Fruit fly (Drosophila melanogaster) whole organism, embryonic: ENCODE results near the gene Ssl2.

Experiments used
- Atf-2 ChIP-seq: fragments of 200-800 bp; sonication (Bioruptor generic); optimal IDR thresholded peaks from 2 replicates; lab custom pipeline; 2016; ENCODE audit warnings: missing biosample characterization, missing genetic modification characterization
- B-H2 ChIP-seq: fragments of 200-800 bp; sonication (Bioruptor generic); optimal IDR thresholded peaks from 2 replicates; lab custom pipeline; 2018; ENCODE audit warnings: missing biosample characterization, mild to moderate bottlenecking, missing genetic modification characterization
- Bgb ChIP-seq: fragments of 200-800 bp; sonication (Bioruptor generic); IDR thresholded peaks from 2 replicates; pipeline ENCODE4 v1.3.6; 2022; ENCODE audit warnings: missing biosample characterization, missing genetic modification characterization; ENCODE audit not compliant: partially characterized antibody
- CG11504 ChIP-seq: fragments of 200-800 bp; sonication (Bioruptor generic); optimal IDR thresholded peaks from 3 replicates; lab custom pipeline; 2019; ENCODE audit warnings: missing biosample characterization, mild to moderate bottlenecking, missing genetic modification characterization, moderate library complexity
- CG12236 ChIP-seq: fragments of 200-800 bp; sonication (Bioruptor generic); optimal IDR thresholded peaks from 2 replicates; lab custom pipeline; 2016; ENCODE audit warnings: missing biosample characterization, missing genetic modification characterization
- CG12744 ChIP-seq: fragments of 200-800 bp; sonication (Bioruptor generic); optimal IDR thresholded peaks from 2 replicates; lab custom pipeline; 2016; ENCODE audit warnings: missing biosample characterization, missing genetic modification characterization
- CG13123 ChIP-seq: fragments of 200-800 bp; sonication (Bioruptor generic); optimal IDR thresholded peaks from 2 replicates; lab custom pipeline; 2016; ENCODE audit warnings: missing biosample characterization, missing genetic modification characterization
- CG2120 ChIP-seq: fragments of 200-800 bp; sonication (Bioruptor generic); optimal IDR thresholded peaks from 3 replicates; lab custom pipeline; 2016; ENCODE audit warnings: missing biosample characterization, missing genetic modification characterization
- CG2202 ChIP-seq: fragments of 200-800 bp; sonication (Bioruptor generic); optimal IDR thresholded peaks from 2 replicates; lab custom pipeline; 2018; ENCODE audit warnings: missing biosample characterization, mild to moderate bottlenecking, missing genetic modification characterization
- CG32532 ChIP-seq: fragments of 200-800 bp; sonication (Bioruptor generic); IDR thresholded peaks from 2 replicates; pipeline ENCODE4 v1.3.6; 2022; ENCODE audit warnings: missing biosample characterization, missing genetic modification characterization
- CG3281 ChIP-seq: fragments of 200-800 bp; sonication (Bioruptor generic); optimal IDR thresholded peaks from 3 replicates; lab custom pipeline; 2017; ENCODE audit warnings: missing biosample characterization, mild to moderate bottlenecking, missing genetic modification characterization
- CG3726 ChIP-seq: fragments of 200-800 bp; sonication (Bioruptor generic); IDR thresholded peaks from 3 replicates; pipeline ENCODE4, ENCODE4 v1.3.6; 2022; ENCODE audit warnings: missing biosample characterization, missing genetic modification characterization
- CG3838 ChIP-seq: fragments of 200-800 bp; sonication (Bioruptor generic); optimal IDR thresholded peaks from 3 replicates; lab custom pipeline; 2016; ENCODE audit warnings: missing biosample characterization, missing genetic modification characterization
- CG4328 ChIP-seq: fragments of 200-800 bp; sonication (Bioruptor generic); optimal IDR thresholded peaks from 3 replicates; lab custom pipeline; 2017; ENCODE audit warnings: missing biosample characterization, missing genetic modification reagents, missing genetic modification characterization
- CG4424 ChIP-seq: fragments of 200-800 bp; sonication (Bioruptor generic); optimal IDR thresholded peaks from 3 replicates; lab custom pipeline; 2016; ENCODE audit warnings: missing biosample characterization, missing genetic modification characterization
- CG4820 ChIP-seq: fragments of 200-800 bp; sonication (Bioruptor generic); optimal IDR thresholded peaks from 3 replicates; lab custom pipeline; 2016; ENCODE audit warnings: missing biosample characterization, missing genetic modification characterization
- CG4854 ChIP-seq: fragments of 200-800 bp; sonication (Bioruptor generic); optimal IDR thresholded peaks from 2 replicates; lab custom pipeline; 2016; ENCODE audit warnings: missing biosample characterization, missing genetic modification characterization, inconsistent platforms
- CG6813 ChIP-seq: fragments of 200-800 bp; sonication (Bioruptor generic); optimal IDR thresholded peaks from 2 replicates; lab custom pipeline; 2017; ENCODE audit warnings: missing biosample characterization, missing genetic modification characterization, mild to moderate bottlenecking, moderate library complexity, missing genetic modification reagents
- CG7786 ChIP-seq: fragments of 200-800 bp; sonication (Bioruptor generic); optimal IDR thresholded peaks from 2 replicates; lab custom pipeline; 2016; ENCODE audit warnings: missing biosample characterization, missing genetic modification characterization
- CG8478 ChIP-seq: fragments of >200 bp; optimal IDR thresholded peaks from 2 replicates; lab custom pipeline; 2018
- CkIIα-i1 ChIP-seq: fragments of 200-800 bp; sonication (Bioruptor generic); IDR thresholded peaks from 2 replicates; pipeline ENCODE4 v1.3.6; 2022; ENCODE audit warnings: missing biosample characterization, missing genetic modification characterization
- Dll ChIP-seq: fragments of 200-800 bp; sonication (Bioruptor generic); IDR thresholded peaks from 4 replicates; pipeline ENCODE4 v1.3.6; 2022; ENCODE audit warnings: missing biosample characterization, missing genetic modification characterization; ENCODE audit not compliant: partially characterized antibody
- E2f1 ChIP-seq: fragments of 200-800 bp; sonication (Bioruptor generic); IDR thresholded peaks from 2 replicates; pipeline ENCODE4 v1.3.6; 2022; ENCODE audit warnings: missing biosample characterization, missing genetic modification characterization
- Gsc ChIP-seq: fragments of 200-800 bp; sonication (Bioruptor generic); IDR thresholded peaks from 2 replicates; pipeline ENCODE4 v1.3.6; 2022; ENCODE audit warnings: missing biosample characterization, missing genetic modification characterization
- Hr39 ChIP-seq: fragments of >200 bp; optimal IDR thresholded peaks from 2 replicates; lab custom pipeline; 2017
- Nf-YB ChIP-seq: fragments of 200-800 bp; sonication (Bioruptor generic); optimal IDR thresholded peaks from 3 replicates; lab custom pipeline; 2019; ENCODE audit warnings: missing biosample characterization, mild to moderate bottlenecking, missing genetic modification characterization, moderate library complexity
- Oli ChIP-seq: fragments of 200-800 bp; sonication (Bioruptor generic); optimal IDR thresholded peaks from 2 replicates; lab custom pipeline; 2018; ENCODE audit warnings: missing biosample characterization, mild to moderate bottlenecking, missing genetic modification characterization, moderate library complexity
- Optix ChIP-seq: fragments of 200-800 bp; sonication (Bioruptor generic); IDR thresholded peaks from 3 replicates; pipeline ENCODE4 v1.3.6; 2022; ENCODE audit warnings: missing biosample characterization, missing genetic modification characterization
- Scr ChIP-seq: fragments of 200-800 bp; sonication (Bioruptor generic); IDR thresholded peaks from 2 replicates; pipeline ENCODE4 v1.3.6; 2022; ENCODE audit warnings: missing biosample characterization, missing genetic modification characterization; ENCODE audit not compliant: partially characterized antibody
- chm ChIP-seq: fragments of 200-800 bp; sonication (Bioruptor generic); IDR thresholded peaks from 2 replicates; pipeline ENCODE4 v1.3.6; 2022; ENCODE audit warnings: missing biosample characterization, missing genetic modification characterization
- crol ChIP-seq: fragments of 200-800 bp; sonication (Bioruptor generic); IDR thresholded peaks from 2 replicates; pipeline ENCODE4 v1.3.6; 2022; ENCODE audit warnings: missing biosample characterization, missing genetic modification characterization
- cwo ChIP-seq: fragments of 200-800 bp; sonication (Bioruptor generic); optimal IDR thresholded peaks from 3 replicates; lab custom pipeline; 2017; ENCODE audit warnings: missing biosample characterization, missing genetic modification characterization, mild to moderate bottlenecking, moderate library complexity, missing genetic modification reagents
- disco-r ChIP-seq: fragments of 200-800 bp; sonication (Bioruptor generic); optimal IDR thresholded peaks from 2 replicates; lab custom pipeline; 2016; ENCODE audit warnings: missing biosample characterization, missing genetic modification characterization
- dmrt11E ChIP-seq: fragments of 200-800 bp; sonication (Bioruptor generic); optimal IDR thresholded peaks from 3 replicates; lab custom pipeline; 2018; ENCODE audit warnings: missing biosample characterization, mild to moderate bottlenecking, missing genetic modification characterization, moderate library complexity
- eyg ChIP-seq: fragments of 200-800 bp; sonication (Bioruptor generic); optimal IDR thresholded peaks from 3 replicates; lab custom pipeline; 2016; ENCODE audit warnings: missing biosample characterization, missing genetic modification characterization
- fd3F ChIP-seq: fragments of 200-800 bp; sonication (Bioruptor generic); optimal IDR thresholded peaks from 2 replicates; lab custom pipeline; 2018; ENCODE audit warnings: missing biosample characterization, mild to moderate bottlenecking, missing genetic modification characterization, moderate library complexity
- gem ChIP-seq: fragments of 200-800 bp; sonication (Bioruptor generic); optimal IDR thresholded peaks from 2 replicates; lab custom pipeline; 2019; ENCODE audit warnings: missing biosample characterization, mild to moderate bottlenecking, missing genetic modification characterization, moderate library complexity
- gsb ChIP-seq: fragments of 200-800 bp; sonication (Bioruptor generic); IDR thresholded peaks from 2 replicates; pipeline ENCODE4 v1.3.6; 2022; ENCODE audit warnings: missing biosample characterization, missing genetic modification characterization
- hkb ChIP-seq, 2 experiments: fragments of 200-800 bp in 1 of 2; fragments of >200 bp in 1 of 2; sonication (Bioruptor generic) in 1 of 2; IDR thresholded peaks in 1 of 2; optimal IDR thresholded peaks in 1 of 2; 2 replicates each; pipeline versions ENCODE4 v1.3.6 to Lab custom; 2017 to 2022; ENCODE audit warnings: missing biosample characterization in 1 of 2, missing genetic modification characterization in 1 of 2
- jumu ChIP-seq: fragments of 200-800 bp; sonication (Bioruptor generic); optimal IDR thresholded peaks from 3 replicates; lab custom pipeline; 2016; ENCODE audit warnings: missing biosample characterization, missing genetic modification characterization
- lab ChIP-seq: fragments of 200-800 bp; sonication (Bioruptor generic); optimal IDR thresholded peaks from 3 replicates; lab custom pipeline; 2017; ENCODE audit warnings: missing biosample characterization, missing genetic modification characterization, mild to moderate bottlenecking, moderate library complexity, missing genetic modification reagents
- luna ChIP-seq: fragments of 200-800 bp; sonication (Bioruptor generic); optimal IDR thresholded peaks from 2 replicates; lab custom pipeline; 2016; ENCODE audit warnings: missing biosample characterization, missing genetic modification characterization
- nau ChIP-seq: fragments of 200-800 bp; sonication (Bioruptor generic); optimal IDR thresholded peaks from 3 replicates; lab custom pipeline; 2017; ENCODE audit warnings: missing biosample characterization, mild to moderate bottlenecking, missing genetic modification characterization, missing genetic modification reagents
- pfk ChIP-seq: fragments of 200-800 bp; sonication (Bioruptor generic); optimal IDR thresholded peaks from 2 replicates; lab custom pipeline; 2018; ENCODE audit warnings: missing biosample characterization, mild to moderate bottlenecking, missing genetic modification characterization, moderate library complexity
- seq ChIP-seq: fragments of 200-800 bp; sonication (Bioruptor generic); IDR thresholded peaks from 2 replicates; pipeline ENCODE4 v1.3.6; 2022; ENCODE audit warnings: missing biosample characterization, missing genetic modification characterization
- sisA ChIP-seq: fragments of 200-800 bp; sonication (Bioruptor generic); IDR thresholded peaks from 2 replicates; pipeline ENCODE4 v1.3.6; 2022; ENCODE audit warnings: missing biosample characterization, missing genetic modification characterization
- tap ChIP-seq: fragments of 200-800 bp; optimal IDR thresholded peaks from 3 replicates; lab custom pipeline; 2019; ENCODE audit warnings: missing biosample characterization, mild to moderate bottlenecking, missing genetic modification characterization, moderate library complexity
- tio ChIP-seq: fragments of 200-800 bp; sonication (Bioruptor generic); optimal IDR thresholded peaks from 2 replicates; lab custom pipeline; 2017; ENCODE audit warnings: missing biosample characterization, missing genetic modification characterization, inconsistent platforms
- tup ChIP-seq: fragments of 200-800 bp; sonication (Bioruptor generic); optimal IDR thresholded peaks from 2 replicates; lab custom pipeline; 2016; ENCODE audit warnings: missing biosample characterization, mild to moderate bottlenecking, missing genetic modification characterization, moderate library complexity

The Ssl2 gene

DNA sequence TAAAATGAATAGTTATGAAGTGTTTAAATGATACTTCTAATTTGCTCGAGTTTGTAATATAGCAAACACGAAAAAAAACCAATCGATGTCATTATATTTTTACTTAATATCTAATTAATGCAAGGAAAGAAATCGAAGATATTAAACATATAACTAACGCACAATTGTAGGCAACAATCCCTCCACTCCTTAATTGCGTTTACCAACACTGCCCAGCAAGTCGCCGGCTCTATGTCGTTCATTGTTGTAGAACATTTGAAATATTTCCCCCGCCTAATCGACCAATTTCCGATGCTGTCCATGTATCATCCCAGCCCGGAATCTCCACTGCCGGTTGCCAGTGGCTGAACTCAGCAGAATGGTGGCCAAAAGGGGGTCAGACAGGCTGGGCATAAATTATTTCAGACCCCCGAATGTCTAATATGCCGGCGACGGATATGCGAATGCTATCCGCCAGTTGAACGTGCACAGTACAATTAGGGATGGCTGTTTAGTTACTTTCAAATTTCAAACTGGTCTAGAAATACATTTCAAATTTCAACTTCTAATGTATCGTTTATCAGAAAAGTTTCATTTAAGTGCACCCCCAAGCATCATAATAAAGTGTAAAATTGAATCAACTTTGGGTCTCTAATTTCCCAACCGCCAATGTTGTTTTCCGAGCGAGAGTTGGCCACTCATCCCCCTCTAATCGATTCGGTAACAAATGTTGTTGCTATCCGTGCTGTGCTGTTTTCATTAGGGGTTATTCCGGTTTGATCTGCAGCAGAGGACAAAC is 36.2 kb upstream of the Ssl2 start (continued):
- TF ChIP-seq fd3F (GFP tag; lab: Kevin White, UChicago) (peak; percentile 20), CG12744 (no peak), CG4328 (no peak), E2f1 (GFP tag; lab: Robert Waterston, UW) (0 out of 2 replicates have a peak, but pooled peaks have one; percentile 17), sisA (0 out of 2 replicates have a peak, but pooled peaks have one; percentile 26), CG2202 (tag; lab: Kevin White, UChicago) (no peak), eyg (no peak), lab (GFP tag; lab: Kevin White, UChicago) (peak; percentile 73), CG4820 (no peak), CG12236 (GFP tag; lab: Kevin White, UChicago) (no peak), CG3838 (GFP tag; lab: Kevin White, UChicago) (no peak), tap (peak; percentile 48), Gsc (GFP tag; lab: Robert Waterston, UW) (no peak), CG7786 (GFP tag; lab: Kevin White, UChicago) (no peak), CG2120 (GFP tag; lab: Kevin White, UChicago) (peak; percentile 69), CG6813 (GFP tag; lab: Kevin White, UChicago) (peak; percentile 38), Bgb (GFP tag; lab: Robert Waterston, UW) (no peak), disco-r (no peak), Atf-2 (GFP tag; lab: Kevin White, UChicago) (no peak), nau (GFP tag; lab: Kevin White, UChicago) (peak; percentile 0), CG3281 (GFP tag; lab: Kevin White, UChicago) (peak; percentile 49), Dll (no peak), tio (GFP tag; lab: Kevin White, UChicago) (no peak), CG13123 (GFP tag; lab: Kevin White, UChicago) (no peak), CkIIα-i1 (no peak), CG11504 (peak; percentile 67), dmrt11E (tag; lab: Kevin White, UChicago) (peak; percentile 24), tup (GFP tag; lab: Kevin White, UChicago) (no peak), jumu (no peak), cwo (GFP tag; lab: Kevin White, UChicago) (peak; percentile 36), hkb (optimal IDR thresholded peaks at IDR 0.05; lab: Kevin White, UChicago) (no peak), hkb (GFP tag; IDR thresholded peaks at IDR 0.05; lab: Robert Waterston, UW) (peak; percentile 57), Scr (GFP tag; lab: Robert Waterston, UW) (no peak; the same call in 1 of the 2 replicates), crol (GFP tag; lab: Robert Waterston, UW) (no peak), B-H2 (GFP tag; lab: Kevin White, UChicago) (no peak), CG4854 (no peak), Optix (no peak), chm (no peak; the same call in 1 of the 2 replicates), pfk (no peak), CG32532 (peak; percentile 65; the same call in 1 of the 2 replicates), Nf-YB (GFP tag; lab: Kevin White, UChicago) (no peak), CG8478 (lab: Kevin White, UChicago) (no peak), CG3726 (GFP tag; lab: Robert Waterston, UW) (no peak), gsb (no peak; the same call in none of the 2 replicates), gem (peak; percentile 62), luna (no peak), Oli (peak; percentile 49), Hr39 (no peak), seq (GFP tag; lab: Robert Waterston, UW) (no peak), CG4424 (GFP tag; lab: Kevin White, UChicago) (peak; percentile 32)
